Fruit fly (Drosophila melanogaster): ENCODE measurements around the gene CG7231.

Gene CG7231

DNA sequence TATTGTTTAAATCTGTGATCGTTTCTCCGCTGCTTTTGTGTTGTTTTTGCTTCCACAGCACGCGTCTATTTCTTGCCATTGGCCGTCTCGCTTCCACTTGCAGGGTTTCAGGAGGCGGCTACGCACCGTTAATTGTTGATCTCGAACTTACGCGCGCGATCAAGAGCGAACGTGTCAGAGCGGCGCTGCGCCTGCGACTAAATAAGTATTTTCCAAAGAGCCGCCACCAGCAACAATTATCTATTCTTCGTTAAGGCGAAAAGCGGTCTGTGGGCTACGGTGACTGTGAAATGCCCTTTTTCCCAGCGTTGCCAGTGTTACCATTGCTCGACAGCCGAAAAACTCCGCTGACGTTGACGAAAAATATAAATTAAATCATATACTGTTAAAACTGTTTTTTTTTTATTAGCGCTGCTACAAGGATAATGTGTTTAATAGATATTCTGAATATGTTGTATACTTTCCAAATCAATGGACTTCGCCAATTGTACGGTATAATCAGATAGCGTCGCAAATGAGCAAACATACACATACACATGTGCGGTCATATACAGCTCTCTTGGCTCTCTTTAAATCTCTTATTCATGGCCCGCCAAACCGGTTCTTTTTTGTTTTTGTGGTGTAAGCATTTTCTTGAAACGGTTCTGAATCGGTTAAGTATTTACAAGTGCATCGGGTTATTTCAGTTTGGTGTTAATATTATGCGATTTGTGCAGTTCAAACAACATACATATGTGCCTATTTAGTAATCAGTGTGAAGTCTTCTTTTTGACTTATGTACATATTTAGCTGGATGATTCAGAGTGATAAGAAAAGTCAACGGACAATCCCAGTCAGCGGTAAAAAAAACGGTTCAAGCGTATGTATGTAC lies 10.5 kb downstream of the CG7231 start, which contains the start of gene pes (continued):
- TF ChIP-seq CG3032 (tag; optimal IDR thresholded peaks at IDR 0.05) (peak; percentile 80), CG9139 (GFP tag; optimal IDR thresholded peaks at IDR 0.05) (peak; percentile 89), dsx (GFP tag; optimal IDR thresholded peaks at IDR 0.05; ENCODE audit: poor library complexity, severe bottlenecking) (peak; percentile 80), fd85E (GFP tag; optimal IDR thresholded peaks at IDR 0.05) (peak; percentile 84), CG6276 (GFP tag; optimal IDR thresholded peaks at IDR 0.05) (peak; percentile 91), Hr4 (GFP tag; optimal IDR thresholded peaks at IDR 0.05) (peak; percentile 93), CG32006 (GFP tag; optimal IDR thresholded peaks at IDR 0.05) (peak; percentile 89), ss (GFP tag; optimal IDR thresholded peaks at IDR 0.05) (peak; percentile 92 to 96), vri (GFP tag; optimal IDR thresholded peaks at IDR 0.05) (peak; percentile 53), CG11902 (GFP tag; optimal IDR thresholded peaks at IDR 0.05) (peak; percentile 92), CG1621 (tag; optimal IDR thresholded peaks at IDR 0.05) (peak; percentile 2), svp (GFP tag) (peak; percentile 98), CG34406 (GFP tag; optimal IDR thresholded peaks at IDR 0.05) (peak; percentile 78), CG6792 (GFP tag; optimal IDR thresholded peaks at IDR 0.05) (peak; percentile 89), pdm3 (GFP tag; optimal IDR thresholded peaks at IDR 0.05) (peak; percentile 10), Gug (GFP tag; IDR thresholded peaks at IDR 0.05) (peak; percentile 92), Blimp-1 (GFP tag; optimal IDR thresholded peaks at IDR 0.05) (peak; percentile 84), OdsH (GFP tag; optimal IDR thresholded peaks at IDR 0.05) (peak; percentile 10), Eip78C (GFP tag) (peak; percentile 99), achi (GFP tag; optimal IDR thresholded peaks at IDR 0.05) (peak; percentile 42), spab (GFP tag; optimal IDR thresholded peaks at IDR 0.05) (peak; percentile 89), Eip93F (GFP tag; optimal IDR thresholded peaks at IDR 0.05) (peak; percentile 93), salr (GFP tag; optimal IDR thresholded peaks at IDR 0.05) (peak in 1 of 2 experiments; percentile 71), Sox14 (GFP tag; optimal IDR thresholded peaks at IDR 0.05) (peak; percentile 91), CG8119 (GFP tag; IDR thresholded peaks at IDR 0.05) (no peak), CG6854 (GFP tag; optimal IDR thresholded peaks at IDR 0.05) (peak; percentile 83), fkh (GFP tag; optimal IDR thresholded peaks at IDR 0.05) (peak; percentile 96), CG4318 (GFP tag; optimal IDR thresholded peaks at IDR 0.05) (peak; percentile 69), topi (GFP tag; optimal IDR thresholded peaks at IDR 0.05) (peak; percentile 96), CG15336 (GFP tag; IDR thresholded peaks at IDR 0.05) (peak; percentile 64), CG10669 (GFP tag; optimal IDR thresholded peaks at IDR 0.05) (peak; percentile 90), dac (GFP tag; optimal IDR thresholded peaks at IDR 0.05) (peak; percentile 34), Hr38 (GFP tag; optimal IDR thresholded peaks at IDR 0.05) (no peak), CG3919 (GFP tag; optimal IDR thresholded peaks at IDR 0.05) (peak; percentile 94), Sox15 (GFP tag; optimal IDR thresholded peaks at IDR 0.05) (no peak), Sox102F (GFP tag; optimal IDR thresholded peaks at IDR 0.05) (peak; percentile 82), acj6 (GFP tag; optimal IDR thresholded peaks at IDR 0.05) (peak; percentile 93), Eip75B (GFP tag; optimal IDR thresholded peaks at IDR 0.05) (peak; percentile 95), Ets21C (GFP tag; optimal IDR thresholded peaks at IDR 0.05) (no peak), CG31627 (GFP tag; optimal IDR thresholded peaks at IDR 0.05) (peak; percentile 88)
